Fruit fly (Drosophila melanogaster) whole organism, prepupa: Measurements from ENCODE around the gene CG31546.

Experiments
- CG10631 ChIP-seq: fragments of 200-800 bp; sonication (Bioruptor generic); optimal IDR thresholded peaks from 2 replicates; lab custom pipeline; 2016; ENCODE audit warnings: missing biosample characterization, missing genetic modification characterization
- CG10669 ChIP-seq: fragments of 200-800 bp; sonication (Bioruptor generic); optimal IDR thresholded peaks from 3 replicates; lab custom pipeline; 2018; ENCODE audit warnings: missing biosample characterization, mild to moderate bottlenecking, missing genetic modification characterization, moderate library complexity
- CG11294 ChIP-seq: fragments of 200-800 bp; sonication (Bioruptor generic); IDR thresholded peaks from 2 replicates; pipeline ENCODE4 v1.3.6; 2022; ENCODE audit warnings: missing biosample characterization, missing genetic modification characterization
- CG11762 ChIP-seq: fragments of 200-800 bp; sonication (Bioruptor generic); optimal IDR thresholded peaks from 3 replicates; lab custom pipeline; 2016; ENCODE audit warnings: missing biosample characterization, missing genetic modification characterization; ENCODE audit not compliant: insufficient read depth
- CG11902 ChIP-seq: fragments of 200-800 bp; sonication (Bioruptor generic); optimal IDR thresholded peaks from 3 replicates; lab custom pipeline; 2016; ENCODE audit warnings: missing biosample characterization, missing genetic modification characterization
- CG15336 ChIP-seq: fragments of 200-800 bp; sonication (Bioruptor generic); IDR thresholded peaks from 2 replicates; pipeline ENCODE4 v1.3.6; 2022; ENCODE audit warnings: missing biosample characterization, missing genetic modification characterization
- CG16779 ChIP-seq: fragments of 200-800 bp; sonication (Bioruptor generic); optimal IDR thresholded peaks from 3 replicates; lab custom pipeline; 2017; ENCODE audit warnings: missing biosample characterization, mild to moderate bottlenecking, missing genetic modification characterization
- CG3032 ChIP-seq: fragments of 200-800 bp; optimal IDR thresholded peaks from 2 replicates; lab custom pipeline; 2019; ENCODE audit warnings: missing biosample characterization, mild to moderate bottlenecking, missing genetic modification characterization, moderate library complexity
- CG31627 ChIP-seq: fragments of 200-800 bp; sonication (Bioruptor generic); optimal IDR thresholded peaks from 3 replicates; lab custom pipeline; 2016; ENCODE audit warnings: missing biosample characterization, missing genetic modification characterization
- CG32006 ChIP-seq: fragments of 200-800 bp; sonication (Bioruptor generic); optimal IDR thresholded peaks from 3 replicates; lab custom pipeline; 2017; ENCODE audit warnings: missing biosample characterization, mild to moderate bottlenecking, missing genetic modification characterization
- CG34406 ChIP-seq: fragments of 200-800 bp; sonication (Bioruptor generic); optimal IDR thresholded peaks from 3 replicates; lab custom pipeline; 2016; ENCODE audit warnings: missing biosample characterization, missing genetic modification characterization
- CG3919 ChIP-seq: fragments of 200-800 bp; sonication (Bioruptor generic); optimal IDR thresholded peaks from 3 replicates; lab custom pipeline; 2016; ENCODE audit warnings: missing biosample characterization, missing genetic modification characterization
- CG4318 ChIP-seq: fragments of 200-800 bp; sonication (Bioruptor generic); optimal IDR thresholded peaks from 3 replicates; lab custom pipeline; 2017; ENCODE audit warnings: missing biosample characterization, mild to moderate bottlenecking, missing genetic modification characterization
- CG6163 ChIP-seq: fragments of 200-800 bp; sonication (Bioruptor generic); IDR thresholded peaks from 3 replicates; pipeline ENCODE4 v1.3.6; 2022; ENCODE audit warnings: missing biosample characterization, missing genetic modification characterization
- CG6276 ChIP-seq: fragments of 200-800 bp; sonication (Bioruptor generic); optimal IDR thresholded peaks from 2 replicates; lab custom pipeline; 2017; ENCODE audit warnings: missing biosample characterization, mild to moderate bottlenecking, missing genetic modification characterization
- CG6792 ChIP-seq: fragments of 200-800 bp; sonication (Bioruptor generic); optimal IDR thresholded peaks from 3 replicates; lab custom pipeline; 2016; ENCODE audit warnings: missing biosample characterization, missing genetic modification characterization
- CG6808 ChIP-seq: fragments of 200-800 bp; sonication (Bioruptor generic); optimal IDR thresholded peaks from 3 replicates; lab custom pipeline; 2017; ENCODE audit warnings: missing biosample characterization, missing genetic modification characterization, mild to moderate bottlenecking, moderate library complexity, missing genetic modification reagents
- CG6854 ChIP-seq: fragments of 200-800 bp; sonication (Bioruptor generic); optimal IDR thresholded peaks from 2 replicates; lab custom pipeline; 2017; ENCODE audit warnings: missing biosample characterization, mild to moderate bottlenecking, missing genetic modification characterization
- CG7368 ChIP-seq: fragments of 200-800 bp; sonication (Bioruptor generic); optimal IDR thresholded peaks from 3 replicates; lab custom pipeline; 2016; ENCODE audit warnings: missing biosample characterization, missing genetic modification characterization
- CG8119 ChIP-seq: fragments of 200-800 bp; sonication (Bioruptor generic); IDR thresholded peaks from 3 replicates; pipeline ENCODE4 v1.3.6; 2022; ENCODE audit warnings: missing biosample characterization, missing genetic modification characterization
- CG8632 ChIP-seq: fragments of 200-800 bp; sonication (Bioruptor generic); optimal IDR thresholded peaks from 3 replicates; lab custom pipeline; 2016; ENCODE audit warnings: missing biosample characterization, missing genetic modification characterization
- CG9139 ChIP-seq: fragments of 200-800 bp; sonication (Bioruptor generic); optimal IDR thresholded peaks from 3 replicates; lab custom pipeline; 2017; ENCODE audit warnings: missing biosample characterization, mild to moderate bottlenecking, missing genetic modification characterization
- Eip75B ChIP-seq: fragments of 200-800 bp; sonication (Bioruptor generic); optimal IDR thresholded peaks from 3 replicates; lab custom pipeline; 2016; ENCODE audit warnings: missing biosample characterization, missing genetic modification characterization
- Eip78C ChIP-seq: fragments of 200-800 bp; sonication (Bioruptor generic); peaks from one replicate; lab custom pipeline; 2016; ENCODE audit warnings: missing biosample characterization, missing genetic modification characterization
- Ets21C ChIP-seq: fragments of 200-800 bp; sonication (Bioruptor generic); optimal IDR thresholded peaks from 3 replicates; lab custom pipeline; 2016; ENCODE audit warnings: missing biosample characterization, missing genetic modification characterization
- Ets96B ChIP-seq: fragments of 200-800 bp; optimal IDR thresholded peaks from 2 replicates; lab custom pipeline; 2019; ENCODE audit warnings: missing biosample characterization, mild to moderate bottlenecking, missing genetic modification characterization, moderate library complexity
- Gug ChIP-seq: fragments of 200-800 bp; sonication (Bioruptor generic); IDR thresholded peaks from 2 replicates; pipeline ENCODE4 v1.3.6; 2022; ENCODE audit warnings: missing biosample characterization, missing genetic modification characterization
- Hr4 ChIP-seq: fragments of 200-800 bp; sonication (Bioruptor generic); optimal IDR thresholded peaks from 3 replicates; lab custom pipeline; 2016; ENCODE audit warnings: missing biosample characterization, missing genetic modification characterization
- Lpt ChIP-seq: fragments of 200-800 bp; sonication (Bioruptor generic); optimal IDR thresholded peaks from 3 replicates; lab custom pipeline; 2016; ENCODE audit warnings: missing biosample characterization, missing genetic modification characterization
- OdsH ChIP-seq: fragments of 200-800 bp; sonication (Bioruptor generic); optimal IDR thresholded peaks from 3 replicates; lab custom pipeline; 2016; ENCODE audit warnings: missing biosample characterization, missing genetic modification characterization
- Smox ChIP-seq: fragments of 200-800 bp; sonication (Bioruptor generic); optimal IDR thresholded peaks from 3 replicates; lab custom pipeline; 2016; ENCODE audit warnings: missing biosample characterization, missing genetic modification characterization
- Sox102F ChIP-seq: fragments of 200-800 bp; sonication (Bioruptor generic); optimal IDR thresholded peaks from 2 replicates; lab custom pipeline; 2016; ENCODE audit warnings: missing biosample characterization, mild to moderate bottlenecking, missing genetic modification characterization
- Sox14 ChIP-seq: fragments of 200-800 bp; sonication (Bioruptor generic); optimal IDR thresholded peaks from 3 replicates; lab custom pipeline; 2016; ENCODE audit warnings: missing biosample characterization, missing genetic modification characterization
- Sox15 ChIP-seq: fragments of 200-800 bp; sonication (Bioruptor generic); optimal IDR thresholded peaks from 3 replicates; lab custom pipeline; 2016; ENCODE audit warnings: missing biosample characterization, missing genetic modification characterization
- achi ChIP-seq: fragments of 200-800 bp; sonication (Bioruptor generic); optimal IDR thresholded peaks from 3 replicates; lab custom pipeline; 2016; ENCODE audit warnings: missing biosample characterization, missing genetic modification characterization
- acj6 ChIP-seq: fragments of 200-800 bp; sonication (Bioruptor generic); optimal IDR thresholded peaks from 3 replicates; lab custom pipeline; 2016; ENCODE audit warnings: missing biosample characterization, missing genetic modification characterization
- cyc ChIP-seq: fragments of 200-800 bp; sonication (Bioruptor generic); optimal IDR thresholded peaks from 3 replicates; lab custom pipeline; 2016; ENCODE audit warnings: missing biosample characterization, missing genetic modification characterization
- dac ChIP-seq: fragments of 200-800 bp; sonication (Bioruptor generic); optimal IDR thresholded peaks from 2 replicates; lab custom pipeline; 2017; ENCODE audit warnings: missing biosample characterization, mild to moderate bottlenecking, missing genetic modification characterization
- dsx ChIP-seq: fragments of 200-800 bp; optimal IDR thresholded peaks from 3 replicates; lab custom pipeline; 2019; ENCODE audit warnings: missing biosample characterization, mild to moderate bottlenecking, missing genetic modification characterization, moderate library complexity; ENCODE audit not compliant: poor library complexity, severe bottlenecking
- eg ChIP-seq: fragments of 200-800 bp; sonication (Bioruptor generic); IDR thresholded peaks from 3 replicates; pipeline ENCODE4 v1.3.6; 2022; ENCODE audit warnings: missing biosample characterization, missing genetic modification characterization
- esn ChIP-seq: fragments of 200-800 bp; sonication (Bioruptor generic); optimal IDR thresholded peaks from 2 replicates; lab custom pipeline; 2016; ENCODE audit warnings: missing biosample characterization, mild to moderate bottlenecking, missing genetic modification characterization, moderate library complexity
- fd85E ChIP-seq: fragments of 200-800 bp; sonication (Bioruptor generic); optimal IDR thresholded peaks from 3 replicates; lab custom pipeline; 2016; ENCODE audit warnings: missing biosample characterization, missing genetic modification characterization
- fkh ChIP-seq: fragments of 200-800 bp; sonication (Bioruptor generic); optimal IDR thresholded peaks from 3 replicates; lab custom pipeline; 2017; ENCODE audit warnings: missing biosample characterization, mild to moderate bottlenecking, missing genetic modification characterization, moderate library complexity
- lz ChIP-seq: fragments of 200-800 bp; sonication (Bioruptor generic); optimal IDR thresholded peaks from 3 replicates; lab custom pipeline; 2016; ENCODE audit warnings: missing biosample characterization, missing genetic modification characterization
- net ChIP-seq: fragments of 200-800 bp; sonication (Bioruptor generic); optimal IDR thresholded peaks from 3 replicates; lab custom pipeline; 2016; ENCODE audit warnings: missing biosample characterization, missing genetic modification characterization
- pdm3 ChIP-seq: fragments of 200-800 bp; sonication (Bioruptor generic); optimal IDR thresholded peaks from 3 replicates; lab custom pipeline; 2016; ENCODE audit warnings: missing biosample characterization, missing genetic modification characterization
- salr ChIP-seq, 2 experiments: fragments of 200-800 bp; sonication (Bioruptor generic); optimal IDR thresholded peaks; 3 replicates each; lab custom pipeline; 2016 to 2018; ENCODE audit warnings: missing biosample characterization in 2 of 2, missing genetic modification characterization in 2 of 2, mild to moderate bottlenecking in 1 of 2
- ss ChIP-seq, 2 experiments: fragments of 200-800 bp; sonication (Bioruptor generic); optimal IDR thresholded peaks; 2 replicates in 1 of 2; 3 replicates in 1 of 2; lab custom pipeline; 2017 to 2018; ENCODE audit warnings: mild to moderate bottlenecking in 2 of 2, missing biosample characterization in 2 of 2, missing genetic modification characterization in 2 of 2, moderate library complexity in 1 of 2
- topi ChIP-seq: fragments of 200-800 bp; sonication (Bioruptor generic); optimal IDR thresholded peaks from 3 replicates; lab custom pipeline; 2016; ENCODE audit warnings: missing biosample characterization, missing genetic modification characterization
- vri ChIP-seq: fragments of 200-800 bp; sonication (Bioruptor generic); optimal IDR thresholded peaks from 3 replicates; lab custom pipeline; 2016; ENCODE audit warnings: missing biosample characterization, mild to moderate bottlenecking, missing genetic modification characterization

The CG31546 gene

dm6 chr3R:5671265-5671663 is 35.8 kb upstream of the CG31546 start (continued):
- TF ChIP-seq salr (GFP tag; optimal IDR thresholded peaks at IDR 0.05; lab: Kevin White, UChicago), result no peak

- TF ChIP-seq CG9139, result peak; percentile 25
- TF ChIP-seq CG11902 (GFP tag; lab: Kevin White, UChicago), result no peak
- TF ChIP-seq Sox102F (GFP tag; lab: Kevin White, UChicago), result no peak
- peak; percentile 67 for TF ChIP-seq Sox14 (GFP tag; lab: Kevin White, UChicago)
- TF ChIP-seq CG10631, result no peak
- TF ChIP-seq CG6808 (GFP tag; lab: Kevin White, UChicago), result peak; percentile 54
- TF ChIP-seq Ets21C (GFP tag; lab: Kevin White, UChicago), result no peak
- no peak for TF ChIP-seq CG34406
- no peak for TF ChIP-seq Sox15 (GFP tag; lab: Kevin White, UChicago)
- peak; percentile 31 for TF ChIP-seq Ets96B (tag; lab: Kevin White, UChicago)
- no peak for TF ChIP-seq fd85E (GFP tag; lab: Kevin White, UChicago)
- peak; percentile 1 for TF ChIP-seq CG3919 (GFP tag; lab: Kevin White, UChicago)
- TF ChIP-seq esn (GFP tag; lab: Kevin White, UChicago), result peak; percentile 41
- TF ChIP-seq vri (GFP tag; lab: Kevin White, UChicago), result peak; percentile 13
- peak; percentile 2 for TF ChIP-seq cyc (GFP tag; lab: Kevin White, UChicago)
- no peak for TF ChIP-seq CG6792 (GFP tag; lab: Kevin White, UChicago)
- TF ChIP-seq salr (GFP tag; optimal IDR thresholded peaks at IDR 0.05; lab: Kevin White, UChicago), result no peak
- TF ChIP-seq OdsH (GFP tag; lab: Kevin White, UChicago), result no peak
- peak; percentile 11 for TF ChIP-seq pdm3 (GFP tag; lab: Kevin White, UChicago)
- peak; percentile 24 for TF ChIP-seq dsx
- no peak for TF ChIP-seq Smox (GFP tag; lab: Kevin White, UChicago)
- TF ChIP-seq CG11762, result no peak
- TF ChIP-seq CG4318 (GFP tag; lab: Kevin White, UChicago), result no peak
- peak; percentile 12 for TF ChIP-seq CG10669
- no peak for TF ChIP-seq net (GFP tag; lab: Kevin White, UChicago)
- TF ChIP-seq eg (GFP tag; lab: Robert Waterston, UW), result no peak
- TF ChIP-seq topi (GFP tag; lab: Kevin White, UChicago), result peak; percentile 3
- TF ChIP-seq Eip78C (GFP tag; lab: Kevin White, UChicago), result peak; percentile 63
- TF ChIP-seq Lpt, result no peak
- TF ChIP-seq CG8632 (GFP tag; lab: Kevin White, UChicago), result no peak
- no peak for TF ChIP-seq CG8119 (GFP tag; lab: Robert Waterston, UW)
- no peak for TF ChIP-seq CG3032 (tag; lab: Kevin White, UChicago)
- TF ChIP-seq CG15336 (GFP tag; lab: Robert Waterston, UW), result no peak
- peak; percentile 25 for TF ChIP-seq CG16779 (tag; lab: Kevin White, UChicago)
- no peak for TF ChIP-seq CG6854 (GFP tag; lab: Kevin White, UChicago)
- TF ChIP-seq acj6 (GFP tag; lab: Kevin White, UChicago), result no peak
- peak; percentile 27 for TF ChIP-seq fkh (GFP tag; lab: Kevin White, UChicago)
- TF ChIP-seq CG31627 (GFP tag; lab: Kevin White, UChicago), result peak; percentile 2
- no peak for TF ChIP-seq dac (GFP tag; lab: Kevin White, UChicago)
- no peak for TF ChIP-seq lz
- TF ChIP-seq achi, result peak; percentile 42
- TF ChIP-seq CG32006 (GFP tag; lab: Kevin White, UChicago), result peak; percentile 3
- TF ChIP-seq Hr4, result peak; percentile 30
- TF ChIP-seq Gug, result no peak
- TF ChIP-seq CG7368 (GFP tag; lab: Kevin White, UChicago), result no peak
- peak; percentile 50; the same call in 2 of the 3 replicates for TF ChIP-seq CG6163 (GFP tag; lab: Robert Waterston, UW)
- TF ChIP-seq CG11294 (GFP tag; lab: Robert Waterston, UW), result no peak
- peak; percentile 20 for TF ChIP-seq Eip75B
- TF ChIP-seq CG6276 (GFP tag; lab: Kevin White, UChicago), result no peak
- TF ChIP-seq ss (GFP tag; optimal IDR thresholded peaks at IDR 0.05; lab: Kevin White, UChicago), result peak in 1 of 2 experiments; percentile 53
Measured at dm6 chr3R:5670660-5671264, 35.3 kb upstream of the CG31546 start.
